Worm (Caenorhabditis elegans): ENCODE data around the gene T23G5.2.

DNA sequence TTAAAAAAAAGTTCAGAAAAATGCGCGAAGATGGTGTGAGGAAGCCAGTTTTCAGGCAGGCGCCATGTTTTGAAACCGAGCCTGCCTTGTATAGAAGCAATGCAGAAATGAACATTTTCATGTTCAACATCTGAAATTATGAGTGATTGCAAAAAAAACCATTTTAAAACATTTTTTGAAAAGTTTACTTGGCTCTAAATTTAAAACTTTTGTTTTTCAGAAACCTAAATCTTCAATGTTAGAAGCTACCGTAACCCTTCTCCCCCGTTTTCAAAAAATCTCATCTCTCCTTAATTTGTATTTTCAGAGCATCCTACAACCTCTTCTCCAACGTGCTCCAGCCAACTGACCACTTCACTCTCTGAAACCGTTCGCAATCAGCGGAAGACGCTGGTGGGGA lies 45.4 kb upstream of the T23G5.2 start, which contains the start of gene fozi-1:
- TF ChIP-seq B0310.2 (tag; optimal IDR thresholded peaks at IDR 0.05) (no peak), ama-1 (optimal IDR thresholded peaks at IDR 0.05) (no peak), ceh-36 (tag; optimal IDR thresholded peaks at IDR 0.05) (no peak)

Data from whole organism, early embryonic.